Worm (Caenorhabditis elegans) whole organism, late embryonic: ENCODE results near the gene F35F10.14.

Experiments
- K02D7.2 ChIP-seq: sonication (generic microtip); optimal IDR thresholded peaks from 2 replicates; lab custom pipeline; 2017; ENCODE audit warnings: mild to moderate bottlenecking, missing genetic modification characterization, missing compliant biosample characterization
- K09A11.1 ChIP-seq: sonication (generic microtip); optimal IDR thresholded peaks from 2 replicates; lab custom pipeline; 2017; ENCODE audit warnings: antibody characterized with exemption, mild to moderate bottlenecking, missing genetic modification characterization, missing compliant biosample characterization; ENCODE audit not compliant: insufficient read depth
- Y22D7AL.16 ChIP-seq: sonication (generic microtip); optimal IDR thresholded peaks from 2 replicates; lab custom pipeline; 2016; ENCODE audit warnings: missing genetic modification characterization, missing compliant biosample characterization
- ama-1 ChIP-seq: fragments of 150-350 bp; optimal IDR thresholded peaks from 2 replicates; lab custom pipeline; 2014
- ceh-14 ChIP-seq: sonication (generic microtip); optimal IDR thresholded peaks from 2 replicates; lab custom pipeline; 2016; ENCODE audit warnings: missing genotype, missing genetic modification characterization, missing compliant biosample characterization
- ceh-18 ChIP-seq: sonication (generic microtip); optimal IDR thresholded peaks from 2 replicates; lab custom pipeline; 2016; ENCODE audit warnings: missing genetic modification characterization, missing compliant biosample characterization
- ceh-2 ChIP-seq: sonication (generic microtip); optimal IDR thresholded peaks from 2 replicates; lab custom pipeline; 2016; ENCODE audit warnings: missing genotype, missing genetic modification characterization, missing compliant biosample characterization
- ceh-24 ChIP-seq: sonication (generic microtip); optimal IDR thresholded peaks from 2 replicates; lab custom pipeline; 2016; ENCODE audit warnings: mild to moderate bottlenecking, missing genetic modification characterization, missing compliant biosample characterization
- che-1 ChIP-seq: sonication (generic microtip); optimal IDR thresholded peaks from 2 replicates; lab custom pipeline; 2016; ENCODE audit warnings: mild to moderate bottlenecking, missing genetic modification characterization, missing compliant biosample characterization
- elt-2 ChIP-seq: sonication (generic microtip); optimal IDR thresholded peaks from 2 replicates; lab custom pipeline; 2016; ENCODE audit warnings: missing genetic modification reagents, missing genetic modification characterization, missing compliant biosample characterization
- elt-4 ChIP-seq: sonication (generic microtip); optimal IDR thresholded peaks from 2 replicates; lab custom pipeline; 2016; ENCODE audit warnings: missing genetic modification characterization, missing compliant biosample characterization
- ets-4 ChIP-seq: sonication (generic microtip); optimal IDR thresholded peaks from 2 replicates; lab custom pipeline; 2016; ENCODE audit warnings: missing genetic modification characterization, missing compliant biosample characterization
- eyg-1 ChIP-seq: sonication (generic microtip); optimal IDR thresholded peaks from 2 replicates; lab custom pipeline; 2016; ENCODE audit warnings: missing genotype, missing genetic modification characterization, missing compliant biosample characterization
- fax-1 ChIP-seq: sonication (generic microtip); optimal IDR thresholded peaks from 2 replicates; lab custom pipeline; 2016; ENCODE audit warnings: missing genotype, missing genetic modification characterization, missing compliant biosample characterization
- fkh-10 ChIP-seq: fragments of 150-350 bp; optimal IDR thresholded peaks from 2 replicates; lab custom pipeline; 2014; ENCODE audit warnings: missing biosample characterization, missing genetic modification reagents, missing genetic modification characterization
- fkh-6 ChIP-seq: sonication (generic microtip); optimal IDR thresholded peaks from 2 replicates; lab custom pipeline; 2016; ENCODE audit warnings: missing genetic modification characterization, missing compliant biosample characterization
- gmeb-2 ChIP-seq: sonication (generic microtip); optimal IDR thresholded peaks from 2 replicates; lab custom pipeline; 2016; ENCODE audit warnings: missing genetic modification characterization, inconsistent platforms, missing compliant biosample characterization
- hlh-15 ChIP-seq: sonication (generic microtip); optimal IDR thresholded peaks from 2 replicates; lab custom pipeline; 2016; ENCODE audit warnings: missing genetic modification characterization, missing compliant biosample characterization
- hlh-30 ChIP-seq: sonication (generic microtip); optimal IDR thresholded peaks from 2 replicates; lab custom pipeline; 2017; ENCODE audit warnings: antibody characterized with exemption, missing genetic modification characterization, missing compliant biosample characterization; ENCODE audit not compliant: insufficient read depth
- hlh-6 ChIP-seq: sonication (generic microtip); optimal IDR thresholded peaks from 2 replicates; lab custom pipeline; 2016; ENCODE audit warnings: missing genotype, missing genetic modification characterization, missing compliant biosample characterization
- lim-6 ChIP-seq: sonication (generic microtip); optimal IDR thresholded peaks from 2 replicates; lab custom pipeline; 2016; ENCODE audit warnings: missing genetic modification characterization, missing compliant biosample characterization
- madf-2 ChIP-seq: sonication (generic microtip); optimal IDR thresholded peaks from 2 replicates; lab custom pipeline; 2017; ENCODE audit warnings: missing genetic modification characterization, missing compliant biosample characterization
- mec-3 ChIP-seq: sonication (generic microtip); optimal IDR thresholded peaks from 2 replicates; lab custom pipeline; 2016; ENCODE audit warnings: borderline replicate concordance, missing genetic modification characterization, missing compliant biosample characterization
- npax-4 ChIP-seq: sonication (generic microtip); optimal IDR thresholded peaks from 2 replicates; lab custom pipeline; 2016; ENCODE audit warnings: missing genetic modification characterization, missing compliant biosample characterization
- pag-3 ChIP-seq: sonication (generic microtip); optimal IDR thresholded peaks from 2 replicates; lab custom pipeline; 2016; ENCODE audit warnings: missing compliant biosample characterization, missing genetic modification characterization, borderline replicate concordance
- pat-9 ChIP-seq: fragments of 200-800 bp; sonication (Bioruptor generic); optimal IDR thresholded peaks from 2 replicates; lab custom pipeline; 2018; ENCODE audit warnings: mild to moderate bottlenecking, missing genetic modification characterization, moderate library complexity, missing compliant biosample characterization
- pros-1 ChIP-seq: fragments of 150-350 bp; optimal IDR thresholded peaks from 2 replicates; lab custom pipeline; 2014; ENCODE audit warnings: missing biosample characterization, missing genetic modification reagents, missing genetic modification characterization
- ref-2 ChIP-seq: sonication (generic microtip); optimal IDR thresholded peaks from 2 replicates; lab custom pipeline; 2016; ENCODE audit warnings: missing genetic modification characterization, missing compliant biosample characterization
- sox-2 ChIP-seq: fragments of 200-800 bp; sonication (Bioruptor generic); IDR thresholded peaks from 2 replicates; pipeline ENCODE4 v1.3.6; 2022; ENCODE audit warnings: missing genetic modification reagents, missing genetic modification characterization, missing compliant biosample characterization
- sox-4 ChIP-seq: sonication (generic microtip); optimal IDR thresholded peaks from 2 replicates; lab custom pipeline; 2017; ENCODE audit warnings: mild to moderate bottlenecking, missing genetic modification characterization, inconsistent platforms, missing compliant biosample characterization
- syd-9 ChIP-seq: sonication (generic microtip); optimal IDR thresholded peaks from 2 replicates; lab custom pipeline; 2016; ENCODE audit warnings: mild to moderate bottlenecking, missing genetic modification characterization, moderate library complexity, missing compliant biosample characterization
- tbx-2 ChIP-seq: sonication (generic microtip); optimal IDR thresholded peaks from 2 replicates; lab custom pipeline; 2016; ENCODE audit warnings: missing genetic modification characterization, missing compliant biosample characterization
- tbx-7 ChIP-seq: sonication (generic microtip); optimal IDR thresholded peaks from 2 replicates; lab custom pipeline; 2016; ENCODE audit warnings: missing genotype, missing genetic modification characterization, missing compliant biosample characterization
- ttx-3 ChIP-seq: sonication (generic microtip); optimal IDR thresholded peaks from 2 replicates; lab custom pipeline; 2016; ENCODE audit warnings: missing genetic modification reagents, missing genetic modification characterization, missing compliant biosample characterization
- unc-42 ChIP-seq: sonication (generic microtip); optimal IDR thresholded peaks from 2 replicates; lab custom pipeline; 2016; ENCODE audit warnings: missing genotype, missing genetic modification characterization, missing compliant biosample characterization
- unc-86 ChIP-seq: sonication (generic microtip); optimal IDR thresholded peaks from 2 replicates; lab custom pipeline; 2016; ENCODE audit warnings: missing genetic modification characterization, missing compliant biosample characterization

The F35F10.14 gene

ce11 chrV:3357106-3357505, 37.2 kb upstream of the F35F10.14 start, which contains the start of gene scrm-3:
Gene scrm-3 (minus strand): TSS chrV:3357206.
- TF ChIP-seq ttx-3 (tag; lab: Kevin White, UChicago), result no peak
- TF ChIP-seq tbx-2 (tag; lab: Kevin White, UChicago), result no peak
- no peak for TF ChIP-seq ama-1 (lab: Kevin White, UChicago)
- TF ChIP-seq ref-2 (tag; lab: Kevin White, UChicago), result no peak
- TF ChIP-seq K09A11.1 (tag; lab: Kevin White, UChicago), result no peak
- TF ChIP-seq hlh-30 (tag; lab: Kevin White, UChicago), result no peak
- TF ChIP-seq pros-1 (tag; lab: Kevin White, UChicago), result no peak
- no peak for TF ChIP-seq sox-4 (tag; lab: Kevin White, UChicago)
- no peak for TF ChIP-seq mec-3 (tag; lab: Kevin White, UChicago)
- TF ChIP-seq pat-9 (tag; lab: Kevin White, UChicago), result no peak
- no peak for TF ChIP-seq npax-4 (tag; lab: Kevin White, UChicago)
- no peak for TF ChIP-seq fax-1 (tag; lab: Kevin White, UChicago)
- TF ChIP-seq gmeb-2 (tag; lab: Kevin White, UChicago), result no peak
- no peak for TF ChIP-seq ceh-2
- TF ChIP-seq eyg-1, result no peak
- TF ChIP-seq elt-4 (tag; lab: Kevin White, UChicago), result no peak
- no peak for TF ChIP-seq tbx-7 (tag; lab: Kevin White, UChicago)
- TF ChIP-seq K02D7.2 (tag; lab: Kevin White, UChicago), result no peak
- TF ChIP-seq fkh-10, result no peak
- no peak for TF ChIP-seq unc-86

ce11 chrV:3355544-3355943, 35.6 kb upstream of the F35F10.14 start:
- TF ChIP-seq hlh-15 (tag; lab: Kevin White, UChicago), result no peak
- TF ChIP-seq, all 69 proteins: peak for 0

ce11 chrV:3352925-3353324, 33.0 kb upstream of the F35F10.14 start, which contains the start of gene C17B7.12:
Gene C17B7.12 (plus strand): TSS chrV:3353225.
- TF ChIP-seq ceh-24 (tag; lab: Kevin White, UChicago), result no peak
- no peak for TF ChIP-seq npax-4 (tag; lab: Kevin White, UChicago)
- no peak for TF ChIP-seq pros-1 (tag; lab: Kevin White, UChicago)
- no peak for TF ChIP-seq K02D7.2 (tag; lab: Kevin White, UChicago)
- TF ChIP-seq hlh-6 (tag; lab: Kevin White, UChicago), result no peak
- TF ChIP-seq elt-2 (tag; lab: Kevin White, UChicago), result no peak
- no peak for TF ChIP-seq ceh-18 (tag; lab: Kevin White, UChicago)
- no peak for TF ChIP-seq syd-9
- no peak for TF ChIP-seq mec-3 (tag; lab: Kevin White, UChicago)

- TF ChIP-seq madf-2 (tag; lab: Kevin White, UChicago) (no peak), sox-2 (GFP tag; lab: Robert Waterston, UW) (no peak), pag-3 (no peak), fkh-6 (tag; lab: Kevin White, UChicago) (no peak), unc-42 (tag; lab: Kevin White, UChicago) (no peak), tbx-7 (tag; lab: Kevin White, UChicago) (no peak), eyg-1 (no peak), ceh-14 (tag; lab: Kevin White, UChicago) (no peak), ets-4 (tag; lab: Kevin White, UChicago) (no peak), sox-4 (tag; lab: Kevin White, UChicago) (no peak)
These were observed 31.4 kb upstream of the F35F10.14 start, which contains the start of gene str-63 for ce11 chrV:3351266-3351665. Gene str-63 (plus strand): TSS chrV:3351566.

ce11 chrV:3349877-3350276, 30.0 kb upstream of the F35F10.14 start, which contains the start of gene C17B7.15:
Gene C17B7.15 (plus strand): TSS chrV:3350177.
- TF ChIP-seq Y22D7AL.16, result no peak
- TF ChIP-seq lim-6 (tag; lab: Kevin White, UChicago), result no peak
- no peak for TF ChIP-seq ets-4 (tag; lab: Kevin White, UChicago)
- no peak for TF ChIP-seq hlh-15 (tag; lab: Kevin White, UChicago)
- no peak for TF ChIP-seq pag-3
- TF ChIP-seq eyg-1, result no peak
- no peak for TF ChIP-seq che-1 (tag; lab: Kevin White, UChicago)
- TF ChIP-seq, all 69 proteins: peak for 0
